Worm (Caenorhabditis elegans) whole organism, late embryonic: ENCODE results near the gene coa-4.

Experiments used
- C38D4.7 ChIP-seq: fragments of 200-800 bp; sonication (Bioruptor generic); optimal IDR thresholded peaks from 2 replicates; lab custom pipeline; 2018; ENCODE audit warnings: mild to moderate bottlenecking, missing genetic modification characterization, moderate library complexity, missing compliant biosample characterization
- ceh-24 ChIP-seq: sonication (generic microtip); optimal IDR thresholded peaks from 2 replicates; lab custom pipeline; 2016; ENCODE audit warnings: mild to moderate bottlenecking, missing genetic modification characterization, missing compliant biosample characterization
- ceh-30 ChIP-seq: fragments of 150-350 bp; optimal IDR thresholded peaks from 2 replicates; lab custom pipeline; 2014; ENCODE audit warnings: missing biosample characterization, missing genetic modification characterization
- ceh-45 ChIP-seq: fragments of 200-800 bp; sonication (Bioruptor generic); IDR thresholded peaks from 2 replicates; pipeline ENCODE4 v1.3.6; 2022; ENCODE audit warnings: missing genetic modification reagents, missing genetic modification characterization, missing compliant biosample characterization
- ceh-9 ChIP-seq: sonication (generic microtip); optimal IDR thresholded peaks from 2 replicates; lab custom pipeline; 2016; ENCODE audit warnings: mild to moderate bottlenecking, missing genetic modification characterization, inconsistent platforms, missing compliant biosample characterization
- mec-3 ChIP-seq: sonication (generic microtip); optimal IDR thresholded peaks from 2 replicates; lab custom pipeline; 2016; ENCODE audit warnings: borderline replicate concordance, missing genetic modification characterization, missing compliant biosample characterization
- pax-1 ChIP-seq: fragments of 150-350 bp; optimal IDR thresholded peaks from 2 replicates; lab custom pipeline; 2014; ENCODE audit warnings: missing biosample characterization, missing genetic modification characterization
- pha-4 ChIP-seq: fragments of 150-350 bp; optimal IDR thresholded peaks from 2 replicates; lab custom pipeline; 2018; ENCODE audit warnings: missing biosample characterization, missing genetic modification reagents, missing genetic modification characterization
- pqm-1 ChIP-seq: sonication (generic microtip); optimal IDR thresholded peaks from 2 replicates; lab custom pipeline; 2016; ENCODE audit warnings: missing genetic modification characterization, missing compliant biosample characterization
- ztf-16 ChIP-seq: sonication (generic microtip); optimal IDR thresholded peaks from 2 replicates; lab custom pipeline; 2017; ENCODE audit warnings: missing genetic modification characterization, missing compliant biosample characterization

ce11 chrIV:9320023-9320422 lies 15.4 kb downstream of the coa-4 start:
- TF ChIP-seq pqm-1 (tag; lab: Kevin White, UChicago) (no peak), ceh-45 (no peak), ceh-24 (no peak), C38D4.7 (GFP tag; lab: Kevin White, UChicago) (no peak), ztf-16 (no peak), mec-3 (tag; lab: Kevin White, UChicago) (no peak), ceh-30 (no peak), pax-1 (tag; lab: Kevin White, UChicago) (no peak), pha-4 (tag; lab: Kevin White, UChicago) (no peak), ceh-9 (tag; lab: Kevin White, UChicago) (no peak)
